Worm (Caenorhabditis elegans): ENCODE measurements around the gene fkh-4.

DNA sequence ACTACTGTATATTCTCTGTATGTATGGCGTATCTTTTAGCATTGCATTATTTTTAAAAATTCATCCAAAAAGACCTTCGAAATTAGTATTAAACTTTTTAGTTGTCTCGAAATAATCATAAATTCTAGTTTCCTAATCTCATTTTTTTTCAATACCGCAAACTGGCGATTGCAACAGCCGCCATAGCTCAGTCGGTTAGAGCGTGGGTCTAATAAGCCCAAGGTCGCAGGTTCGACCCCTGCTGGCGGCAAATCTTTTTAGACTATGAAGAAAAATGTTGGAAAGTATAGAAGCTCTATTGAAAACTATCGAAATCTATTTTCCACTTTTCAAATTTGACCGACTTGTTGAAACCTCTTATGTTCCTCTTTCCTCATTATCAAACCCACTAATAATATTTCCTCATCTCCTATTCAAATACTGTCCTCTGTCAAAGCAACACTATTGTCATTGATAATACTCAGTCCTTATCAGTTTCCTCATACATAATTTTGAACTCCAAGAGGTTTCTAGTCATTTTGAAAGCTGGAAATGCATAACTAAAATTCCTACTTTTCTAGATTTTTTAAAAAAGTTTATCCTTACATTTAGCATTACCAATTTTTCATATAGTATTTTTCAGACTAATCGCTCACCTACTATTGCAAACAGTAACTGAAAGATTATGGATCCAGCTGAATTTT, 7.3 kb upstream of the fkh-4 start, which contains the start of gene jmjd-3.3:
- TF ChIP-seq lsy-2 (tag; optimal IDR thresholded peaks at IDR 0.05) (no peak), snpc-4 (tag; optimal IDR thresholded peaks at IDR 0.05) (no peak), nhr-77 (tag; optimal IDR thresholded peaks at IDR 0.05) (no peak), isw-1 (GFP tag; IDR thresholded peaks at IDR 0.05) (no peak), lin-14 (GFP tag; optimal IDR thresholded peaks at IDR 0.05) (no peak), fkh-10 (GFP tag; optimal IDR thresholded peaks at IDR 0.05) (no peak), unc-62 (GFP tag; optimal IDR thresholded peaks at IDR 0.05) (no peak), unc-98 (GFP tag; IDR thresholded peaks at IDR 0.05) (no peak), alr-1 (tag; optimal IDR thresholded peaks at IDR 0.05; ENCODE audit: borderline replicate concordance) (no peak), tbx-2 (tag; optimal IDR thresholded peaks at IDR 0.05) (no peak), zag-1 (tag; optimal IDR thresholded peaks at IDR 0.05) (no peak), ama-1 (optimal IDR thresholded peaks at IDR 0.05) (no peak), nhr-28 (tag; optimal IDR thresholded peaks at IDR 0.05) (no peak)
